Worm (Caenorhabditis elegans) whole organism, midembryonic: Measurements from ENCODE around the gene F41G3.3.

Source experiments
- T22C8.4 ChIP-seq: fragments of 200-800 bp; sonication (Bioruptor generic); IDR thresholded peaks from 2 replicates; pipeline ENCODE4 v1.3.6; 2022; ENCODE audit warnings: missing genetic modification characterization, missing compliant biosample characterization
- med-1 ChIP-seq: sonication (generic microtip); optimal IDR thresholded peaks from 2 replicates; lab custom pipeline; 2017; ENCODE audit warnings: missing genetic modification characterization, mild to moderate bottlenecking, missing compliant biosample characterization, antibody characterized with exemption, missing genetic modification reagents; ENCODE audit not compliant: insufficient read depth
- ref-1 ChIP-seq: fragments of 200-800 bp; sonication (Bioruptor generic); conservative IDR thresholded peaks from 2 replicates; pipeline ENCODE4 v1.3.6; 2022; ENCODE audit warnings: missing genetic modification reagents, missing genetic modification characterization, missing compliant biosample characterization
- ztf-23 ChIP-seq: fragments of 200-800 bp; sonication (Bioruptor generic); IDR thresholded peaks from 2 replicates; pipeline ENCODE4 v1.3.6; 2022; ENCODE audit warnings: missing genetic modification reagents, missing genetic modification characterization, missing compliant biosample characterization
- ztf-29 ChIP-seq: fragments of 200-800 bp; sonication (Bioruptor generic); IDR thresholded peaks from 2 replicates; pipeline ENCODE4 v1.3.6; 2022; ENCODE audit warnings: missing genetic modification reagents, missing genetic modification characterization, missing compliant biosample characterization

ce11 chrII:6756232-6756631 lies at the start of gene F41G3.3:
- TF ChIP-seq T22C8.4 = no peak
- TF ChIP-seq med-1 (GFP tag; lab: Kevin White, UChicago) = no peak
- no peak for TF ChIP-seq ztf-23 (GFP tag; lab: Robert Waterston, UW)
- no peak for TF ChIP-seq ref-1 (GFP tag; lab: Robert Waterston, UW)
- no peak for TF ChIP-seq ztf-29 (GFP tag; lab: Robert Waterston, UW)
